Worm (Caenorhabditis elegans) whole organism, late embryonic: ENCODE measurements around the gene C55C3.3.

Experiments
- C08G9.2 ChIP-seq: sonication (generic microtip); optimal IDR thresholded peaks from 2 replicates; lab custom pipeline; 2016; ENCODE audit warnings: mild to moderate bottlenecking, missing genetic modification characterization, moderate library complexity, missing compliant biosample characterization
- C38D4.7 ChIP-seq: fragments of 200-800 bp; sonication (Bioruptor generic); optimal IDR thresholded peaks from 2 replicates; lab custom pipeline; 2018; ENCODE audit warnings: mild to moderate bottlenecking, missing genetic modification characterization, moderate library complexity, missing compliant biosample characterization
- F13H6.1 ChIP-seq: sonication (generic microtip); optimal IDR thresholded peaks from 2 replicates; lab custom pipeline; 2016; ENCODE audit warnings: missing genetic modification characterization, missing compliant biosample characterization
- K09A11.1 ChIP-seq: sonication (generic microtip); optimal IDR thresholded peaks from 2 replicates; lab custom pipeline; 2017; ENCODE audit warnings: antibody characterized with exemption, mild to moderate bottlenecking, missing genetic modification characterization, missing compliant biosample characterization; ENCODE audit not compliant: insufficient read depth
- ceh-14 ChIP-seq: sonication (generic microtip); optimal IDR thresholded peaks from 2 replicates; lab custom pipeline; 2016; ENCODE audit warnings: missing genotype, missing genetic modification characterization, missing compliant biosample characterization
- ceh-18 ChIP-seq: sonication (generic microtip); optimal IDR thresholded peaks from 2 replicates; lab custom pipeline; 2016; ENCODE audit warnings: missing genetic modification characterization, missing compliant biosample characterization
- ceh-19 ChIP-seq: fragments of 200-800 bp; sonication (Bioruptor generic); optimal IDR thresholded peaks from 2 replicates; lab custom pipeline; 2018; ENCODE audit warnings: mild to moderate bottlenecking, missing genetic modification characterization, missing compliant biosample characterization
- ceh-2 ChIP-seq: sonication (generic microtip); optimal IDR thresholded peaks from 2 replicates; lab custom pipeline; 2016; ENCODE audit warnings: missing genotype, missing genetic modification characterization, missing compliant biosample characterization
- ceh-22 ChIP-seq: sonication (generic microtip); optimal IDR thresholded peaks from 2 replicates; lab custom pipeline; 2017; ENCODE audit warnings: missing biosample characterization, missing genetic modification characterization
- ceh-24 ChIP-seq: sonication (generic microtip); optimal IDR thresholded peaks from 2 replicates; lab custom pipeline; 2016; ENCODE audit warnings: mild to moderate bottlenecking, missing genetic modification characterization, missing compliant biosample characterization
- ceh-30 ChIP-seq: fragments of 150-350 bp; optimal IDR thresholded peaks from 2 replicates; lab custom pipeline; 2014; ENCODE audit warnings: missing biosample characterization, missing genetic modification characterization
- ceh-34 ChIP-seq: sonication (generic microtip); optimal IDR thresholded peaks from 2 replicates; lab custom pipeline; 2016; ENCODE audit warnings: mild to moderate bottlenecking, missing genetic modification characterization, missing compliant biosample characterization
- ceh-45 ChIP-seq: fragments of 200-800 bp; sonication (Bioruptor generic); IDR thresholded peaks from 2 replicates; pipeline ENCODE4 v1.3.6; 2022; ENCODE audit warnings: missing genetic modification reagents, missing genetic modification characterization, missing compliant biosample characterization
- ceh-6 ChIP-seq: fragments of 200-800 bp; sonication (Bioruptor generic); optimal IDR thresholded peaks from 2 replicates; lab custom pipeline; 2018; ENCODE audit warnings: mild to moderate bottlenecking, missing genetic modification characterization, missing compliant biosample characterization
- dmd-4 ChIP-seq: sonication (generic microtip); optimal IDR thresholded peaks from 2 replicates; lab custom pipeline; 2016; ENCODE audit warnings: borderline replicate concordance, missing genetic modification characterization, missing compliant biosample characterization
- dve-1 ChIP-seq: sonication (generic microtip); optimal IDR thresholded peaks from 2 replicates; lab custom pipeline; 2017; ENCODE audit warnings: antibody characterized with exemption, mild to moderate bottlenecking, missing genetic modification characterization, missing compliant biosample characterization
- elt-2 ChIP-seq: sonication (generic microtip); optimal IDR thresholded peaks from 2 replicates; lab custom pipeline; 2016; ENCODE audit warnings: missing genetic modification reagents, missing genetic modification characterization, missing compliant biosample characterization
- elt-4 ChIP-seq: sonication (generic microtip); optimal IDR thresholded peaks from 2 replicates; lab custom pipeline; 2016; ENCODE audit warnings: missing genetic modification characterization, missing compliant biosample characterization
- fax-1 ChIP-seq: sonication (generic microtip); optimal IDR thresholded peaks from 2 replicates; lab custom pipeline; 2016; ENCODE audit warnings: missing genotype, missing genetic modification characterization, missing compliant biosample characterization
- fkh-10 ChIP-seq: fragments of 150-350 bp; optimal IDR thresholded peaks from 2 replicates; lab custom pipeline; 2014; ENCODE audit warnings: missing biosample characterization, missing genetic modification reagents, missing genetic modification characterization
- fkh-6 ChIP-seq: sonication (generic microtip); optimal IDR thresholded peaks from 2 replicates; lab custom pipeline; 2016; ENCODE audit warnings: missing genetic modification characterization, missing compliant biosample characterization
- gmeb-2 ChIP-seq: sonication (generic microtip); optimal IDR thresholded peaks from 2 replicates; lab custom pipeline; 2016; ENCODE audit warnings: missing genetic modification characterization, inconsistent platforms, missing compliant biosample characterization
- hlh-8 ChIP-seq: sonication (generic microtip); optimal IDR thresholded peaks from 2 replicates; lab custom pipeline; 2016; ENCODE audit warnings: missing genotype, missing genetic modification characterization, missing compliant biosample characterization
- madf-2 ChIP-seq: sonication (generic microtip); optimal IDR thresholded peaks from 2 replicates; lab custom pipeline; 2017; ENCODE audit warnings: missing genetic modification characterization, missing compliant biosample characterization
- nfya-1 ChIP-seq: sonication (generic microtip); optimal IDR thresholded peaks from 2 replicates; lab custom pipeline; 2017; ENCODE audit warnings: missing genetic modification characterization, mild to moderate bottlenecking, missing compliant biosample characterization, antibody characterized with exemption, moderate library complexity
- nhr-11 ChIP-seq: fragments of 150-350 bp; optimal IDR thresholded peaks from 2 replicates; lab custom pipeline; 2014; ENCODE audit warnings: missing biosample characterization, missing genetic modification characterization
- pag-3 ChIP-seq: sonication (generic microtip); optimal IDR thresholded peaks from 2 replicates; lab custom pipeline; 2016; ENCODE audit warnings: missing compliant biosample characterization, missing genetic modification characterization, borderline replicate concordance
- pax-1 ChIP-seq: fragments of 150-350 bp; optimal IDR thresholded peaks from 2 replicates; lab custom pipeline; 2014; ENCODE audit warnings: missing biosample characterization, missing genetic modification characterization
- pros-1 ChIP-seq: fragments of 150-350 bp; optimal IDR thresholded peaks from 2 replicates; lab custom pipeline; 2014; ENCODE audit warnings: missing biosample characterization, missing genetic modification reagents, missing genetic modification characterization
- rnt-1 ChIP-seq: sonication (generic microtip); optimal IDR thresholded peaks from 2 replicates; lab custom pipeline; 2016; ENCODE audit warnings: missing genetic modification characterization, missing compliant biosample characterization
- sdc-2 ChIP-seq: sonication (generic microtip); optimal IDR thresholded peaks from 2 replicates; lab custom pipeline; 2016; ENCODE audit warnings: missing genotype, missing genetic modification characterization, missing compliant biosample characterization
- sox-4 ChIP-seq: sonication (generic microtip); optimal IDR thresholded peaks from 2 replicates; lab custom pipeline; 2017; ENCODE audit warnings: mild to moderate bottlenecking, missing genetic modification characterization, inconsistent platforms, missing compliant biosample characterization
- tbx-2 ChIP-seq: sonication (generic microtip); optimal IDR thresholded peaks from 2 replicates; lab custom pipeline; 2016; ENCODE audit warnings: missing genetic modification characterization, missing compliant biosample characterization
- tbx-7 ChIP-seq: sonication (generic microtip); optimal IDR thresholded peaks from 2 replicates; lab custom pipeline; 2016; ENCODE audit warnings: missing genotype, missing genetic modification characterization, missing compliant biosample characterization
- ttx-3 ChIP-seq: sonication (generic microtip); optimal IDR thresholded peaks from 2 replicates; lab custom pipeline; 2016; ENCODE audit warnings: missing genetic modification reagents, missing genetic modification characterization, missing compliant biosample characterization
- unc-3 ChIP-seq, 2 experiments: fragments of 200-800 bp in 1 of 2; sonication (Bioruptor generic) in 1 of 2; sonication (generic microtip) in 1 of 2; conservative IDR thresholded peaks in 1 of 2; optimal IDR thresholded peaks in 1 of 2; 2 replicates each; pipeline versions ENCODE4 v1.3.6 to Lab custom; 2016 to 2022; ENCODE audit warnings: missing compliant biosample characterization in 2 of 2, missing genetic modification characterization in 2 of 2, missing genetic modification reagents in 1 of 2
- unc-42 ChIP-seq: sonication (generic microtip); optimal IDR thresholded peaks from 2 replicates; lab custom pipeline; 2016; ENCODE audit warnings: missing genotype, missing genetic modification characterization, missing compliant biosample characterization
- unc-55 ChIP-seq: sonication (generic microtip); optimal IDR thresholded peaks from 2 replicates; lab custom pipeline; 2017; ENCODE audit warnings: missing biosample characterization, missing genetic modification reagents, missing genetic modification characterization
- unc-86 ChIP-seq: sonication (generic microtip); optimal IDR thresholded peaks from 2 replicates; lab custom pipeline; 2016; ENCODE audit warnings: missing genetic modification characterization, missing compliant biosample characterization
- ztf-16 ChIP-seq: sonication (generic microtip); optimal IDR thresholded peaks from 2 replicates; lab custom pipeline; 2017; ENCODE audit warnings: missing genetic modification characterization, missing compliant biosample characterization

The C55C3.3 gene

ce11 chrIV:5650761-5651332 is 34.2 kb upstream of the C55C3.3 start:
- TF ChIP-seq ceh-34: no peak
- TF ChIP-seq pros-1 (tag; lab: Kevin White, UChicago): no peak
- TF ChIP-seq ceh-14 (tag; lab: Kevin White, UChicago): no peak
- no peak for TF ChIP-seq dmd-4 (tag; lab: Kevin White, UChicago)
- TF ChIP-seq pax-1 (tag; lab: Kevin White, UChicago): no peak
- no peak for TF ChIP-seq sdc-2
- no peak for TF ChIP-seq nfya-1 (tag; lab: Kevin White, UChicago)
- TF ChIP-seq hlh-8 (tag; lab: Kevin White, UChicago): no peak
- no peak for TF ChIP-seq pag-3
- no peak for TF ChIP-seq ceh-45 (GFP tag; lab: Robert Waterston, UW)
- no peak for TF ChIP-seq unc-3 (GFP tag; conservative IDR thresholded peaks at IDR 0.05; lab: Robert Waterston, UW)
- no peak for TF ChIP-seq unc-3 (tag; optimal IDR thresholded peaks at IDR 0.05; lab: Kevin White, UChicago)
- no peak for TF ChIP-seq fkh-6
- no peak for TF ChIP-seq C38D4.7 (GFP tag; lab: Kevin White, UChicago)
- no peak for TF ChIP-seq ttx-3 (tag; lab: Kevin White, UChicago)
- TF ChIP-seq, all 69 proteins: peak for 0

- TF ChIP-seq dve-1: peak; percentile 7
- TF ChIP-seq elt-2 (tag; lab: Kevin White, UChicago): peak; percentile 71
- TF ChIP-seq nhr-11 (tag; lab: Kevin White, UChicago): no peak
Measured at ce11 chrIV:5652811-5653483, 32.1 kb upstream of the C55C3.3 start.

ce11 chrIV:5653649-5654048 is 31.4 kb upstream of the C55C3.3 start, which contains the start of gene clec-178:
Gene clec-178 (plus strand): TSS chrIV:5653949.
- no peak for TF ChIP-seq gmeb-2 (tag; lab: Kevin White, UChicago)
- no peak for TF ChIP-seq elt-4 (tag; lab: Kevin White, UChicago)
- TF ChIP-seq madf-2: no peak
- no peak for TF ChIP-seq unc-55 (GFP tag; lab: Kevin White, UChicago)
- no peak for TF ChIP-seq ceh-30 (tag; lab: Kevin White, UChicago)
- no peak for TF ChIP-seq fkh-6
- TF ChIP-seq rnt-1 (tag; lab: Kevin White, UChicago): no peak
- no peak for TF ChIP-seq dve-1
- TF ChIP-seq ceh-2: no peak
- TF ChIP-seq ceh-24: no peak
- no peak for TF ChIP-seq tbx-7 (tag; lab: Kevin White, UChicago)

- TF ChIP-seq elt-2 (tag; lab: Kevin White, UChicago) (peak; percentile 57), K09A11.1 (tag; lab: Kevin White, UChicago) (no peak), unc-55 (GFP tag; lab: Kevin White, UChicago) (no peak)
Measured at ce11 chrIV:5654203-5654602, 30.9 kb upstream of the C55C3.3 start.

ce11 chrIV:5654693-5655092 is 30.4 kb upstream of the C55C3.3 start:
- TF ChIP-seq dmd-4 (tag; lab: Kevin White, UChicago) (no peak), ceh-18 (tag; lab: Kevin White, UChicago) (no peak), pros-1 (tag; lab: Kevin White, UChicago) (no peak)

ce11 chrIV:5655966-5656389 is 29.1 kb upstream of the C55C3.3 start:
- no peak for TF ChIP-seq ceh-22
- no peak for TF ChIP-seq madf-2
- TF ChIP-seq C08G9.2 (tag; lab: Kevin White, UChicago): no peak
- TF ChIP-seq elt-2 (tag; lab: Kevin White, UChicago): no peak
- no peak for TF ChIP-seq dmd-4 (tag; lab: Kevin White, UChicago)
- peak; percentile 33 for TF ChIP-seq unc-55 (GFP tag; lab: Kevin White, UChicago)
- TF ChIP-seq F13H6.1 (tag; lab: Kevin White, UChicago): no peak
- TF ChIP-seq unc-86 (tag; lab: Kevin White, UChicago): no peak
- TF ChIP-seq ttx-3 (tag; lab: Kevin White, UChicago): no peak
- TF ChIP-seq ceh-19 (GFP tag; lab: Kevin White, UChicago): no peak
- TF ChIP-seq unc-42: no peak
- peak; percentile 57 for TF ChIP-seq ceh-30 (tag; lab: Kevin White, UChicago)
- TF ChIP-seq fax-1 (tag; lab: Kevin White, UChicago): no peak
- no peak for TF ChIP-seq fkh-10 (GFP tag; lab: Kevin White, UChicago)
- no peak for TF ChIP-seq ztf-16 (tag; lab: Kevin White, UChicago)
- TF ChIP-seq hlh-8 (tag; lab: Kevin White, UChicago): no peak
- no peak for TF ChIP-seq sox-4
- TF ChIP-seq tbx-2: no peak
- TF ChIP-seq ceh-14 (tag; lab: Kevin White, UChicago): no peak
- no peak for TF ChIP-seq ceh-6
